Worm (Caenorhabditis elegans): Measurements from ENCODE around the gene pst-2.

pst-2 gene

DNA sequence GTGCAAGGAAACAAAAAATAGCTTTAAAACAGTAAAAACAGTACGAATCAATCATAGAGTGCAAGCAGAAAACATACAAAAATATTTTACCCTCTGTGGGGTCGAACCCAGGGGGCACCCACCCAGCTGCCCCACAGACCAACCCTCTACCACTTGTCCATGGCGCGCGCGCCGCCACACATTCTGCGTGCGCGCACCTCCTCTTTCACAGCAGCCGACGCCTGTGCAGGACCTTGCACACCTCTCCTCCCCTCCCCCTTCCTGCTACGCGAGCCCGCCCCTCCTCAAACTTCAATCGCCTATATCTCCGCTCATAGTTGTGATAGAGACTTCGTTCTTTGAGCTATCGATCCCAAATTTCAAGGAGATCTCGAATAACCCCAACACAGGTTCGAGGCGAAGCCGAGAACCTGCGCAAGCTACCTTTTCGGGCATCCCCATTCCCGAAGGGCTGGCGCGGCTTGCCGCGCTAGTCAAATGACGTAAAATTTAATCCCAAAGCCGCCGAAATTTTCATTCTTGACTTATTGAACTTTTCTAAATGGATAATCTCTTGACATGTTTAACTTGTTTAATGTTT is 42.8 kb upstream of the pst-2 start (continued):
- peak; percentile 91; the same call in 1 of the 2 replicates for TF ChIP-seq F39B2.1 (GFP tag; IDR thresholded peaks at IDR 0.05)
- TF ChIP-seq Y56A3A.18 (GFP tag; IDR thresholded peaks at IDR 0.05), result peak; percentile 95; the same call in 1 of the 2 replicates
- peak; percentile 71; the same call in 1 of the 2 replicates for TF ChIP-seq ztf-25 (GFP tag; IDR thresholded peaks at IDR 0.05)
- TF ChIP-seq ceh-40 (GFP tag; IDR thresholded peaks at IDR 0.05), result peak; percentile 77; the same call in 1 of the 2 replicates
- peak; percentile 67 for TF ChIP-seq zfh-2 (GFP tag; conservative IDR thresholded peaks at IDR 0.05)
- peak; percentile 53 for TF ChIP-seq lsl-1 (GFP tag; optimal IDR thresholded peaks at IDR 0.05)
- peak; percentile 90 for TF ChIP-seq nfyb-1 (GFP tag; IDR thresholded peaks at IDR 0.05)
- peak; percentile 96 for TF ChIP-seq dox-1 (GFP tag; IDR thresholded peaks at IDR 0.05)
- peak; percentile 90 for TF ChIP-seq mcd-1 (GFP tag; IDR thresholded peaks at IDR 0.05)
- peak; percentile 81 for TF ChIP-seq hsf-1 (GFP tag; IDR thresholded peaks at IDR 0.05)
- peak; percentile 85 for TF ChIP-seq Y79H2A.3 (GFP tag; conservative IDR thresholded peaks at IDR 0.05)
- peak; percentile 91 for TF ChIP-seq ekl-4 (GFP tag; IDR thresholded peaks at IDR 0.05)
- peak; percentile 86 for TF ChIP-seq lin-26 (GFP tag; IDR thresholded peaks at IDR 0.05)

DNA sequence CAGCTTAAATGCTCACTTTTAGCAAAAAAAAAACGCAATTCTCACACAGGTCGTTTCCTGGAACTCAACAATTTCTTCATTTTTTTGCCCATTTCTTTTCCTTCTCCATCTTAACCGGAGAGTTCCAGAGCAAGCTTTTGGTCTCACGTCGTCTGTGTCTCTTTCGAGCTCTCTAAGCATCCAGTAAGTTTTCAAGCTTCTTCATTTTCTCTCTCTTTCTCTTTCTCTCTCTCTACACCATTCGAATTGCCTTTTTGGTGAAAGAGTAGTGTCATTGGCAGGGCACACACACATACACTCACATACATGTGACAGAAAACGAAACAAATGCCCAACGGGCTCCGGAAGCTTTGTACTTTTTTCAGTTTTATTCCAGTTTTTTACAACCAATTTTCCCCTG is 40.3 kb upstream of the pst-2 start:
- TF ChIP-seq hmg-1.2 (GFP tag; IDR thresholded peaks at IDR 0.05) (peak; percentile 52; the same call in 1 of the 2 replicates), tbx-9 (tag; optimal IDR thresholded peaks at IDR 0.05; ENCODE audit: borderline replicate concordance) (no peak), ztf-22 (GFP tag; optimal IDR thresholded peaks at IDR 0.05) (no peak), nfya-2 (GFP tag; IDR thresholded peaks at IDR 0.05) (no peak), F22D6.2 (tag; optimal IDR thresholded peaks at IDR 0.05) (no peak), cebp-1 (GFP tag; IDR thresholded peaks at IDR 0.05) (no peak), cebp-1 (tag; optimal IDR thresholded peaks at IDR 0.05) (peak; percentile 6), ceh-79 (tag; optimal IDR thresholded peaks at IDR 0.05) (no peak), unc-130 (GFP tag; optimal IDR thresholded peaks at IDR 0.05) (no peak), Y56A3A.18 (GFP tag; IDR thresholded peaks at IDR 0.05) (no peak), K12H6.12 (tag; optimal IDR thresholded peaks at IDR 0.05) (no peak), lin-26 (GFP tag; IDR thresholded peaks at IDR 0.05) (no peak), ama-1 (optimal IDR thresholded peaks at IDR 0.05) (no peak), ama-1 (GFP tag; optimal IDR thresholded peaks at IDR 0.05) (no peak), lsy-27 (tag; optimal IDR thresholded peaks at IDR 0.05; ENCODE audit: borderline replicate concordance, insufficient read depth) (no peak), aptf-3 (GFP tag; IDR thresholded peaks at IDR 0.05) (no peak), ets-4 (GFP tag; optimal IDR thresholded peaks at IDR 0.05) (no peak), snpc-4 (GFP tag; optimal IDR thresholded peaks at IDR 0.05) (no peak), snpc-4 (tag; optimal IDR thresholded peaks at IDR 0.05) (peak in 1 of 4 experiments; percentile 59), nhr-120 (GFP tag; IDR thresholded peaks at IDR 0.05) (no peak)

DNA sequence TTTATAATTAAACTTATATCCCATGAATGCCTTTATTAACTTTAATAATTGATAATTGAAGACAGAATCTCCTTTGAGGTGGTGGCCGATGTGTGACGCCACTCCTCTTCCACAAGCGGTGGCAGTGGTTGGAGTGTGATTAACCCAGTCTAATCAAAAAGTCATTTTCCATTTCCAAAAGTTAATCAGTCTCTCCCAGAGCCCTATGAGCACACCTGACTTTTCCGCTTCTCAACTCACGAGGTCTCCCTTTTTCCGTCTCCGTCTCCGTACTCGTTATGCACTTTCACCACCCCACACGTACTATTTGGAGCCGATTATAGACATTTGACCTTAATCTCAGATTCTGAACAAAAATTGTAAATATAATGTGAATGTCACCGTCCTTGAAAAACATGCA is 37.5 kb upstream of the pst-2 start:
- TF ChIP-seq sptf-2 (GFP tag; optimal IDR thresholded peaks at IDR 0.05) (no peak), lir-1 (GFP tag; conservative IDR thresholded peaks at IDR 0.05) (no peak), mcd-1 (GFP tag; IDR thresholded peaks at IDR 0.05) (no peak), tlf-1 (GFP tag; optimal IDR thresholded peaks at IDR 0.05) (no peak), bed-2 (GFP tag; IDR thresholded peaks at IDR 0.05) (no peak), rpc-1 (optimal IDR thresholded peaks at IDR 0.05) (no peak), rpc-1 (tag; optimal IDR thresholded peaks at IDR 0.05) (no peak)
